Fruit fly (Drosophila melanogaster) S2 (cell line): ENCODE measurements around the gene CG18234.

Experiments
- CG8478 ChIP-seq: fragments of >200 bp; optimal IDR thresholded peaks from 2 replicates; lab custom pipeline; 2018
- CTCF ChIP-seq, 2 experiments: fragments of >200 bp; optimal IDR thresholded peaks; 2 replicates each; lab custom pipeline; 2018

The CG18234 gene

DNA sequence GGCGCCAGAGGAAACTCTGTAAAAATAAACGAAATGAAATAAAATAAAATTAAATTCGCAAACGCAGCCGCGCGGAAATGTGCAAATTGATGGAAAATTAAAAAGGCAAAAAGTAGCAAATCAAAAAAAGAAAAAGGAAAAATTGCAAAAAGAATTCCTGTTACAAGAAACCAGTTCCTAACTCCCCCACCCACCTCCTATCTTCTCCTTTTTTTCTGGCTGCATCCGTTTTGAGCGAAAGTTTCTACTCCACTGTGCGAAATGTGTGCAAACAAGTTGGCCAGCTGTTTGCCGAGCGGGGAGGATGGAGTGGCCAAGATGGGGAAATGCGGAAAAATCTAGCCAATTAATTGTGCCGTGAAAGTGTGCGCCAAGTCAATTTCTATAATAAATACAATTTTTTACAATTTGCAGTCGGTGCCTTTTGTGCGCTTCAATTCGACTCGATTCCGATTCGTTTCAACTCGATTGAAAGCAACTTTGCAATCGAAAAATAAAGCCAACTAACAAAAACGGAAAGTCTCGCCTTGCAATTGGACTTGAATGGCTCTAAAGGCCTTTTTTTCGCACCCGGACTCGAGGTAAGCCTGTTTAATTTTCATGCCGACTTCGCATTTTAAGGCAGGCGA, 23.3 kb downstream of the CG18234 start:
- TF ChIP-seq CG8478 (lab: Kevin White, UChicago) = no peak
- TF ChIP-seq CTCF (optimal IDR thresholded peaks at IDR 0.05; lab: Kevin White, UChicago) = no peak

DNA sequence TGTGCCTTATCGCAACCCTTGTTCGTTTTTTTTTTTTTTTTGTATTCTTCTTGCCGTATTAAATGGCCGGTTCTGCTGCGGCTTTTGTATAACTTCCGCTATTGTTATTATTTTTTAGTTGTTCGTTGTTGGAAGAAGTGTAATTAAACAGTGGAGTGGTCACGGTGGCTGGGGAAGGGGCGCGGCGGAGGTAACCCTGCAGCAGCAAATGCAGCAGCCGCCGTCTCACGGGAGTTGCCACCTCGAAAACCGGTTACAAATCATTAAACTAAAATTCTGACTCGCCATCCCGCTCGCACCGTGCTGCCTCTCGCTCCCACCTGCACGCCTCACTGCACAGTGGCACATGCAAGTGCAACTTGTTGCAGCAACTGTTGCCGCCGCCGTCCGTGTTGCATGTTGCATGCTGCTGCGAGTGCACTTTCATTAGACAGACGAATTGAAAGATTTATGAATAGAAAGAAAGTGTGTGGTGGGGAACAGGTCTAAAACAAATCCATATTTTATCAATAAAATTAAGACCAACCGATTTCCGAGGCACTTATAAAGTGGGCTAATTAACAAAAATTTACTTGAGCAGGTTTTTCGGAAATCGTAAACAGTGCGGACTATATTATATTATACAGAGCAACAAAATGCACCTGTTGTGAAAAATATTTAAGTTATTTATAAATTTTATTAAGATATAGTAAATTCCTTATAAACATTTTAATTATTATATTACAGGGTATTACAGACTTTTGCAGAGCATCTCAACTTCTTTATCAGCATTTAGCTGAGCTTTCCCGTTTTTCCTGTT, 24.6 kb downstream of the CG18234 start:
- TF ChIP-seq CTCF (optimal IDR thresholded peaks at IDR 0.05; lab: Kevin White, UChicago) (no peak), CG8478 (lab: Kevin White, UChicago) (no peak)

DNA sequence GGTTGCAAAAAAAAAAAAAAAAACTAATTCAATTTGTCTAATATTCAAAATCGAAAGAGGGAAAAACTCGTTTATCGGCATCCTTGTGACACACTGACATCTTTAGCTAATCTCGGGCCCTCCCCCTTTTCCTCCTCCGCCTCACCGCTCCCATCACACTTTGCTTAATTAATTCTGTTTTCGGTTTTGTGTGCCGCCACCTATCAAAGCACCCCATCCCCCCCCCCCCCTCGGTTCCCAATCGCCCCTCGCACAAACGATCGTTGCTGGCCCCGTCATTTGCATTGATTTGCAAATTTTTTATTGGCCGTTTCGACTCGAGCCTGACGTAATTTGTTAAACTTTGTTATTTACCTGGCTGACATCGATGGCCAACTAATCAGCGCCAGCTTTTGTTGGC, 25.2 kb downstream of the CG18234 start:
- TF ChIP-seq CG8478 (lab: Kevin White, UChicago) (no peak), CTCF (optimal IDR thresholded peaks at IDR 0.05; lab: Kevin White, UChicago) (no peak)

DNA sequence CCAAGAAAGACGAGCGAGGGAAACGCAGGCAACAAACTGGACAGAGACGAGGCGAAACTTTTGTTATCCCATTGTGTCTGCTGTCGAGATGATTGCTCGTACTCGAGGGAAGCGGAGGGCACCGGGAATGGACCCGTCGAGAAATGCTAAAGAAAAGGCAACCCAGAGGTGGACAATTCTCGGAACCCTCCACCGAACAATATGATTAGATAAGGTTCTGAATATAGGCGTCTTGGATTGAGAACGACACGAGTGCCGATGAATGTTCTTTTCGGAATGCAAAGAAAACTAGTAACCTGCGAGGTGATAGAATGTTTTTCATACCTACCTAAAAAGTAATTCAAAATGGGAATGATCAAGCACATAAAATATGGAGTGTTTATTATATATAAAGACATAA, 26.6 kb downstream of the CG18234 start:
- TF ChIP-seq CTCF (optimal IDR thresholded peaks at IDR 0.05; lab: Kevin White, UChicago) (no peak), CG8478 (lab: Kevin White, UChicago) (no peak)

DNA sequence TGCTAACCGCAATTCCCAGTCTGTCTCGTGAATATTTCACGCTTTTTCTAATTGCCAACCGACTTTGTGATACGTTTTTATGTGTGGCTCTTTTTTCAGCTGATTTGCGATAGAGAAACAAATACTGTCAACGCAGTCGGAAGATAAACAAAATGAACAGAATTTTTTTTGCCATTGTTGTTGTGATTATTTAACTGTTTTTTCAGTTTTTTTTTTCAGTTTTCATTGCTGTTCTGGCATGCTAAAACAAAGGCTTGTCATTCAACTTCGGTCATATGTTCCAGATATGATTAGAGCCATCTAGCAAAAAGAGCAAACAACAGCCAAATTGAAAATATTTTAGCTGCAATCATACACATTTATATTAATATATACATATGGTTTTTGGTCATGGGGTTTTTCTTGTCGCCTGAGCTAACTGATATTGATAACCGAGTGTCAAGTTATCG, 29.0 kb downstream of the CG18234 start:
- TF ChIP-seq CTCF (optimal IDR thresholded peaks at IDR 0.05; lab: Kevin White, UChicago) = no peak

DNA sequence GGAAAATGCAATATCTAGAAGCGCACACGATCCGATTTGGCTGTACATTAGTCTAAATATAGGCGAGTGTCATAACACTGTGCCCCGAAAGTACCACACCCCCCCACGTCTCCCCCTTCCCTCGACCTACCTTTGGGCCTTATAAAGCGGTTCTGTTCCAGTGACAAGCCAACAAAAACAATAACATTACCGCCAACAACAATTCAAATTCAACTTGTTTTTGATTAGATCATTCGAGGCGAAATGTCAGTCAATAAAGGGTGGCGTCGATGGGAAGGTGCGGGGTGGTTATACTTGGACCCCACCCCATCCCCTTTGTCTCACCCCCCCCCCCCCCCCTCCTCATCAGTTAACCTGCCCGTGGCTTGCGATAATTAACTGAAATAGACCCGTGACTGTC, 29.9 kb downstream of the CG18234 start:
- TF ChIP-seq CTCF (optimal IDR thresholded peaks at IDR 0.05; lab: Kevin White, UChicago) (no peak), CG8478 (lab: Kevin White, UChicago) (no peak)

DNA sequence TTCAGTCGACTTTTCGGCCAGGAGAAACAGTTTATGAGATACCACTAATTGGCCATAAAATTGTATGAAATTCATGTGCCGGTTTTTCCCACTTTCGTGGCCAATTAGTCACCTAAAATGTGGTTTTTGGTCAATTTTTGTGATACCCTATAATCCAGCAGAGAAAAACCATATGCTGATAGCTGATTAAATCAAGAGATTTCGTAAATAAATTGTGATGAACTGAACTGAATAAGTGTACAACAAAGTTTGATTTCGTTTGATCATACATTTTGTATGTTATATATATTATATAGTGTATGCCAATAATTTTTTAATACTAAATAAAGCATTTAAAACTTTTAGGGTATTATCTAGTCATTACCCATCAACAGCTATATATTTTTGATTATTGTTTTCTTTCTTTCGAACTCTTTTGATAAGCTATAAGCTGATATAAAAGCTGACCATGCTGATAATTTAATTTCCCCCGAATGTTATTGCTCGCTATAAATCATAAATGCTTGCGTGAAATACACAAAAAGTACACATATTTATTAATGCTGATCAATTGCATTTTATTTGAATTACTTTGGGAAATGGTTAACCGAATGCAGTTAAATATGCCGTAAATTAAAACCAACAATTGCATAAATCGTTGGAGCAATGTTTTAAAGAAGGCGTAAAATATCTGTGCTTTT, 31.7 kb downstream of the CG18234 start:
- TF ChIP-seq CTCF (optimal IDR thresholded peaks at IDR 0.05; lab: Kevin White, UChicago) (no peak), CG8478 (lab: Kevin White, UChicago) (no peak)

DNA sequence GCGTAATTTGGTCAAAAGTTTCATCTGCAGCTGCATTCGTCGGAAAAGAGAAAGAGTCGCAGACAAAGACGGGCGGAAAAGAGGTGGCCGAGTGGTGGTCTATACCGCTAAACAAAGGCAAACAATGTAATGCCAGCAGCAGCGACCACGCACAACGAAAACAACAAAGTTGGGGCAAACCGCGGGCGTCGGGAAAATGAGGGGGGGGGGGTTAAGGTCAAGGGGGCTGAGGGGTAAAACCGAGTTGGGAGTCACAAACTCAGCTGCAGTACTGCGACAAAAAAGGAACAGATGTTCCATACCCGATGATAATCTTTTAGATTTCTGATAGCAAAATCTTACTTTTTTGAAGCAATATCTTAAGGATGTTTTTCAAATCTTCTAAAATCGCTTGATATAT, 33.6 kb downstream of the CG18234 start:
- no peak for TF ChIP-seq CTCF (optimal IDR thresholded peaks at IDR 0.05; lab: Kevin White, UChicago)
- TF ChIP-seq CG8478 (lab: Kevin White, UChicago) = no peak

DNA sequence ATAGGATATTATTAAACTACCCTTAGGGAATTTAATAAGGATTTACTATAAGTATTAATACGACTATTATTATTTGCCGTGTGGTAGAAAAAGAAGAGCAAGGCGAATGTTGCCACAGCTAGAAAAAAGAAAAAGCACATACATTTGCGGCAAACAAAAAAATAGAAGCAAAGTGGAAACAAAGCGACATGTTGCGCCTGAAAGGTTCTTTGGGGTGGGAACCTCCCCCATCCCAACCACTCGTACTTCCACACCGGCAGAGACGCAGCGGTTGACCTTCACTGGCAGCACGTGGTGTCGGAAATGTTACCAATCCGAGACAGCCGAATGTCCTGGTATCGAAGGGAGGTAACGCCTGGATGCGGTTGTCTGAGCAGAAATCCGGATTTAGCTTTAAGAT, 34.1 kb downstream of the CG18234 start:
- no peak for TF ChIP-seq CG8478 (lab: Kevin White, UChicago)
- TF ChIP-seq CTCF (optimal IDR thresholded peaks at IDR 0.05; lab: Kevin White, UChicago) = no peak

DNA sequence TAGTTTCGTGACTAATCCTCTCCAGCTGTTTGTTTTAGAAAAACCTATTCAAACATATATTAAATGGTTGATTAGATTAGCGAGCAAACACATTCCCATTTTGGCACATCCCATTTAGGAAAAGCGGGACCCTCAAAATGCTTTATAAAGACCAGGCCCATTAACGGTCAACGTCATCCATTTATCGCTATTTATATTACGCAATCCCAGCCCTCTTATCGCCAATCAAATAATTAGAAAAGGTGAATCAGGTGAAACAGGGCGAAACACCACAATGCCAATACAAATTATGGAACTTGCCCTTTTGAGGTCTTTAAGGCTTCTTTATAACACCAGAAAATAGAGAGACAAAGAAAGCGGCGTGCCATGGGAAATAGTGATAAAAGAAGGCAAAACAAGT, 34.8 kb downstream of the CG18234 start:
- TF ChIP-seq CG8478 (lab: Kevin White, UChicago) = no peak
- TF ChIP-seq CTCF (optimal IDR thresholded peaks at IDR 0.05; lab: Kevin White, UChicago) = no peak

DNA sequence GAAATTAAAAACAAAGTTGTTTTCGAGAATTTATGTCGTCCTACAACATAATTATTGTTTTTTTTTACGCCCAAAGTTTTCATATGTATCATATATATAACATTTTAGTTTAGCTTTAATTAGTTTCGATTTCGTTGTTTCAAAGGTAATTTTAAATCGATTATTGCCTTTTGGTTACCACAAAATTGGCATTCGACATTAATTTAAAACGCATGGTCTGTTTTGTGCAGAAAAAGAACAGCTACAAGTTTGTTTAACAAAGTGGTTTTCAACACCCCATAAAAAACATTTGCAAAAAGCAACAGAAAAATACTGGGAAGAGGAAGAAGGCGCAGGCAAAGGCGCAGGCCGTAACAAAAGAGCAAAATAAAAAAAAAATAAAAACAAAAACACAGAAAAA, 35.3 kb downstream of the CG18234 start:
- no peak for TF ChIP-seq CTCF (optimal IDR thresholded peaks at IDR 0.05; lab: Kevin White, UChicago)

DNA sequence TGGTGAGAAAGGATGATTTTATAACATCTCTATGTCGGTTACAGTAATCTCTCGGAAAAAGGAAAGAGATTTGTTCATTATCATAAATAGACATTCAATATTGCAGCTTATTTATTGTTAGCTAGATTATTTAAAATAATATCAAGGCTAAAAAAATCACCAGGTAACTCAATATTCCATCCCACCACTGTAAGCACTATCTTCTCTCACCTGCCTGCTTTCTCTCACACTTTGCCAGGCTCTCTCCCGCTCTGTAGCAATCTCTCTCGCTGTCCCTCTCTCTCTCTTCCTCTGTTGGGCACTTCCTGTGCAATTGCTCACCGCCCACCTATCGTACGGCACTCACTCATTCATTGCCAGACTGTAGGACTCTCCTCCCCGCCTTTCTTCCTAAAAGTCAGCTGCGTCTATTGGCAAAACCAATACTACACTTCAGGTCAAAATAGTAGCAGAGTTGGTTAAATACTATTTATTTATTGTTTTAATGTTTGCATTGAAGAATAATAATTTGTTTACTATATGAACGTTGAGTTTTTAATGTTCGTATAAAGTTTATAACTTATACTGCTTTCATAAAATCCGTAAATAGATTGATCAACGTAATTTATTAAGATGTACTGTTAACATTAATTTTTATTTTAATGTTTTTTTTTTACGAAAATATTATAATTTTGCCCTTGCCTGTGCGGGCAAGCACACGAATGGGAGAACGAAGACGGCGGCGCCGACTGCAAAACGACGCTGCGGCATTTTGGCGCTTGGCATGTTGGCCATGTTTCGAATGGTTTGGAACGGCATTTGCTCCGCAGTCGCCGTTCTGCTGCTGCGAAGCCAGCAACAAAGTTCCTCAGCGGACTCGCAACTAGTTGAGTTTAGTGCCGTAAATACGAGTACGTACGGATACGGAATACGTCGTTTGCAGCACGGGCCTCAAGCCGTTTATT, 37.6 kb downstream of the CG18234 start:
- no peak for TF ChIP-seq CTCF (optimal IDR thresholded peaks at IDR 0.05; lab: Kevin White, UChicago)
- no peak for TF ChIP-seq CG8478 (lab: Kevin White, UChicago)

DNA sequence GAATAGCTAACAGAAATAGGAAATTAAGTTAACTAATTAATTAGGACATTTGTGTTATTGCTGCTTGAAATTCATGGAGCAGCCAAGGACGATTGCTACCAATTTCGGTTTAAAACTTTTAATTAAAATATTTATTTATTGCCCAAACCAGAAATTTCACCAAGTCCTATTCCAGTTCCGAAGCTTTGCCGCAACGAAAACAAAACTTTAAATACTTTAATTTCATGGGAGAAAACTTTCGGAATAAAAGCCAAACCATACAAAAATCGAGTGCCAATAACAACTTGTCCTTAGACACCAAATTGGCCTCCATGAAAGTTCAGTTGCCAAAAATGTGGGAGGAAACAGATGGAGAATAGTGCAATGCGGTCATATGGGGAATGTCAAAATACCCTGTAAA, 40.0 kb downstream of the CG18234 start:
- no peak for TF ChIP-seq CTCF (optimal IDR thresholded peaks at IDR 0.05; lab: Kevin White, UChicago)
- TF ChIP-seq CG8478 (lab: Kevin White, UChicago) = no peak

DNA sequence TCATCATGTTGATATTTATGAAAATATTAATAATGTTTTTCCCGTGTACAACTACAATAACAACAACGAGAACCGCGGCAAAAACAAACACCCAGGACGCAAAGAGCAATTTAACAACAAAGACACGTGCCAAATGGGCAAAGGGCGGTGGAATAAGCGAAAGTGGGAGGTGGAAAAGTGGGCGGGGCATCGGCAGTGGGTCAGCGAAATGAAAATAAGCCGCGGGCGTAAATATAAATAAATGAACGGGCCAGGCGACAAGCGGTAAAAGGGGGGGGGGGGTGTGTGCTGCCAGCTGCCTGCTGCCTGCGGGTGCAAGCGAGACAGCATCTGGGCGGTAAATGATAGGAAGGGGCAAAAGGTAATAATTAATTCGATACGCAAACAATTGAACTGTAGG, 50.5 kb downstream of the CG18234 start:
- TF ChIP-seq CG8478 (lab: Kevin White, UChicago) = no peak
- no peak for TF ChIP-seq CTCF (optimal IDR thresholded peaks at IDR 0.05; lab: Kevin White, UChicago)
